Fruit fly (Drosophila melanogaster): Measurements from ENCODE around the gene CG31709.

CG31709 gene

dm6 chr2L:9570673-9571193 lies 8.7 kb downstream of the CG31709 start (continued):
- TF ChIP-seq dmrt99B (tag; optimal IDR thresholded peaks at IDR 0.05) = peak; percentile 37
- TF ChIP-seq CTCF (GFP tag; optimal IDR thresholded peaks at IDR 0.05) = peak; percentile 21
- TF ChIP-seq Hmr (GFP tag; optimal IDR thresholded peaks at IDR 0.05) = peak; percentile 49
- peak; percentile 46 for TF ChIP-seq unpg (GFP tag; optimal IDR thresholded peaks at IDR 0.05)
- TF ChIP-seq oc (tag; optimal IDR thresholded peaks at IDR 0.05) = peak; percentile 47
- TF ChIP-seq sens (GFP tag) = peak; percentile 68
- peak; percentile 41 for TF ChIP-seq CG15011 (GFP tag; optimal IDR thresholded peaks at IDR 0.05)
- TF ChIP-seq PHDP (tag; optimal IDR thresholded peaks at IDR 0.05) = peak; percentile 55
- TF ChIP-seq CG10654 (GFP tag; optimal IDR thresholded peaks at IDR 0.05) = no peak
- TF ChIP-seq tap (tag; optimal IDR thresholded peaks at IDR 0.05) = no peak
- TF ChIP-seq odd (GFP tag; optimal IDR thresholded peaks at IDR 0.05) = peak; percentile 45
- TF ChIP-seq CG15269 (tag; optimal IDR thresholded peaks at IDR 0.05) = peak; percentile 35
- no peak for TF ChIP-seq hbn (GFP tag; IDR thresholded peaks at IDR 0.05; ENCODE audit: partially characterized antibody)
- TF ChIP-seq CG14667 (GFP tag; IDR thresholded peaks at IDR 0.05) = no peak
- 0 out of 2 replicates have a peak, but pooled peaks have one; percentile 41 for TF ChIP-seq Xrp1 (GFP tag; IDR thresholded peaks at IDR 0.05)
- TF ChIP-seq kah (GFP tag; optimal IDR thresholded peaks at IDR 0.05) = no peak
- 0 out of 2 replicates have a peak, but pooled peaks have one; percentile 6 for TF ChIP-seq Rfx (GFP tag; IDR thresholded peaks at IDR 0.05)
- peak; percentile 73 for TF ChIP-seq ATbp (GFP tag; optimal IDR thresholded peaks at IDR 0.05)
- no peak for TF ChIP-seq Gsc (GFP tag; IDR thresholded peaks at IDR 0.05)
- TF ChIP-seq CG10147 (GFP tag; optimal IDR thresholded peaks at IDR 0.05) = peak; percentile 31
- TF ChIP-seq HLH4C (GFP tag; IDR thresholded peaks at IDR 0.05; ENCODE audit: partially characterized antibody) = no peak
- TF ChIP-seq trem (tag; optimal IDR thresholded peaks at IDR 0.05) = no peak
- peak in 1 of 2 experiments; percentile 29 for TF ChIP-seq Pdp1 (GFP tag; optimal IDR thresholded peaks at IDR 0.05)
- TF ChIP-seq run (tag; optimal IDR thresholded peaks at IDR 0.05) = no peak
- no peak for TF ChIP-seq CG9215 (GFP tag; IDR thresholded peaks at IDR 0.05)
- peak; percentile 50 for TF ChIP-seq lab (GFP tag; optimal IDR thresholded peaks at IDR 0.05)
- peak; percentile 72 for TF ChIP-seq mirr (GFP tag; optimal IDR thresholded peaks at IDR 0.05)
- TF ChIP-seq CG10462 (GFP tag; optimal IDR thresholded peaks at IDR 0.05) = no peak
- TF ChIP-seq CG12942 (GFP tag; optimal IDR thresholded peaks at IDR 0.05) = no peak
- no peak for TF ChIP-seq CG32767 (GFP tag; IDR thresholded peaks at IDR 0.05)
- no peak for TF ChIP-seq br (optimal IDR thresholded peaks at IDR 0.05)
- TF ChIP-seq TFAM (GFP tag; optimal IDR thresholded peaks at IDR 0.05) = no peak
- no peak for TF ChIP-seq CG31224 (GFP tag; IDR thresholded peaks at IDR 0.05)
- peak; percentile 7 for TF ChIP-seq Nf-YC (tag; optimal IDR thresholded peaks at IDR 0.05)
- peak; percentile 58 for TF ChIP-seq CG7987 (GFP tag; optimal IDR thresholded peaks at IDR 0.05)
- TF ChIP-seq zf30C (GFP tag; optimal IDR thresholded peaks at IDR 0.05) = no peak
- no peak for TF ChIP-seq seq (GFP tag; IDR thresholded peaks at IDR 0.05)
- TF ChIP-seq salm (tag; optimal IDR thresholded peaks at IDR 0.05) = peak; percentile 53
- TF ChIP-seq az2 (GFP tag; optimal IDR thresholded peaks at IDR 0.05) = no peak
- TF ChIP-seq CrebB (tag; optimal IDR thresholded peaks at IDR 0.05) = peak; percentile 60
- no peak for TF ChIP-seq Nf-YB (GFP tag; optimal IDR thresholded peaks at IDR 0.05)
- no peak for TF ChIP-seq pfk (GFP tag; optimal IDR thresholded peaks at IDR 0.05)
- no peak for TF ChIP-seq BEAF-32 (GFP tag; optimal IDR thresholded peaks at IDR 0.05)
- no peak for TF ChIP-seq lmd (GFP tag; IDR thresholded peaks at IDR 0.05)
- no peak for TF ChIP-seq CG14050 (GFP tag; IDR thresholded peaks at IDR 0.05)
- TF ChIP-seq gro (GFP tag; optimal IDR thresholded peaks at IDR 0.05) = no peak
- no peak for TF ChIP-seq CG15696 (tag; optimal IDR thresholded peaks at IDR 0.05)
- TF ChIP-seq CG3281 (GFP tag; optimal IDR thresholded peaks at IDR 0.05) = peak; percentile 29
- TF ChIP-seq CG10209 (GFP tag; optimal IDR thresholded peaks at IDR 0.05) = peak; percentile 12
- TF ChIP-seq CG11504 (tag; optimal IDR thresholded peaks at IDR 0.05) = peak; percentile 84
- peak; percentile 21; the same call in 1 of the 3 replicates for TF ChIP-seq Aef1 (GFP tag; IDR thresholded peaks at IDR 0.05)

All from whole organism, embryonic.